Fruit fly (Drosophila melanogaster): ENCODE results near the gene CG12054.

DNA sequence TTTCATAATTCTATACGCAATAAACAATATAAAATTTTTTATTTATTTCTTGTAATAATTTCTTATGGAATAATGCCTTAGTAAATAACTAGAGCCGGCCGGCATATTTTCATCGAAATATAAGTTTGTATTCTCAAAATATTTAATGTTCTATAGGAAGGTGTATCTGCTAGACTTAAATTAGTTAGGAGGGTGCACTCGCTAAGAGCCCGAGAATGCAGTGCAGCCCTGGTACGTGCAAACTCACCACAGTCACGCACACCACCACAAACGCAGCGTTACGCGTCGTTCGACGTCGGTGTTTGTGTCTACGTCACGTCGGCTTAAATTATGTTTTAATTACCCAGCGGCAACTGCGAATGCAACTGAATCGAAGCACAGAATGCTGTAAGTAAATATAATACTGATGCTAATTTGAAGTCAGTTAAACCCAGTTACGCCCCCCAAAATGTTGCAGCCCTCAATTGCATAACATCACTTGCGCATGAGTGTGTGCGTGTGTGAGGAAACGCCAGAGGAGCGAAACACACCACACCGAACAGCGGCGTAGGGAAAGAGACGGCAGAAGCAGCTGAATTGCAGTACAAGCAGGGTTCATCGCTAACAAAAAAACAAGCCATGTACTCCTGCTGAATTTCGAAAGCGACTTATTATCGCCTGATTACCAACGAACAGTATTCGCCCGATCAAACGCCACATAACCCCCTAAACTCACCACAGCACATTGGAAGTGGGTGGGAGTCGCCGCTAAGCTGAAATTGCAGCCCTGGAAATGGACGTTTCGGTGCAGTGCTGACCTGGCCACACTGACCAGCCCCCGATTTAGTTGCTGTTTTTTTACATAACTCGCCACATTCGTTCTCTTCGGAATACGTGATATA lies at the start of gene CG12054:
- TF ChIP-seq CG5204 (GFP tag; optimal IDR thresholded peaks at IDR 0.05) (no peak), CG7045 (GFP tag; optimal IDR thresholded peaks at IDR 0.05) (no peak), cnc (optimal IDR thresholded peaks at IDR 0.05) (no peak), CG7101 (tag; optimal IDR thresholded peaks at IDR 0.05) (no peak), CG11617 (GFP tag; optimal IDR thresholded peaks at IDR 0.05) (no peak), CG33017 (tag; optimal IDR thresholded peaks at IDR 0.05) (no peak), kay (GFP tag; ENCODE audit: borderline replicate concordance) (no peak), ovo (GFP tag; optimal IDR thresholded peaks at IDR 0.05) (no peak), toe (GFP tag; optimal IDR thresholded peaks at IDR 0.05) (no peak), Clk (GFP tag; optimal IDR thresholded peaks at IDR 0.05) (no peak), cic (GFP tag; optimal IDR thresholded peaks at IDR 0.05) (no peak), tj (GFP tag; optimal IDR thresholded peaks at IDR 0.05) (no peak), Hr96 (GFP tag; optimal IDR thresholded peaks at IDR 0.05) (peak; percentile 27), Crg-1 (GFP tag; optimal IDR thresholded peaks at IDR 0.05) (no peak)

Data from whole organism, adult.